Fruit fly (Drosophila melanogaster) whole organism, prepupa: ENCODE data around the gene Msp300.

ENCODE experiments used
- CG10631 ChIP-seq: fragments of 200-800 bp; sonication (Bioruptor generic); optimal IDR thresholded peaks from 2 replicates; lab custom pipeline; 2016; ENCODE audit warnings: missing biosample characterization, missing genetic modification characterization
- CG10669 ChIP-seq: fragments of 200-800 bp; sonication (Bioruptor generic); optimal IDR thresholded peaks from 3 replicates; lab custom pipeline; 2018; ENCODE audit warnings: missing biosample characterization, mild to moderate bottlenecking, missing genetic modification characterization, moderate library complexity
- CG11294 ChIP-seq: fragments of 200-800 bp; sonication (Bioruptor generic); IDR thresholded peaks from 2 replicates; pipeline ENCODE4 v1.3.6; 2022; ENCODE audit warnings: missing biosample characterization, missing genetic modification characterization
- CG11902 ChIP-seq: fragments of 200-800 bp; sonication (Bioruptor generic); optimal IDR thresholded peaks from 3 replicates; lab custom pipeline; 2016; ENCODE audit warnings: missing biosample characterization, missing genetic modification characterization
- CG15336 ChIP-seq: fragments of 200-800 bp; sonication (Bioruptor generic); IDR thresholded peaks from 2 replicates; pipeline ENCODE4 v1.3.6; 2022; ENCODE audit warnings: missing biosample characterization, missing genetic modification characterization
- CG1621 ChIP-seq: fragments of 200-800 bp; sonication (Bioruptor generic); optimal IDR thresholded peaks from 3 replicates; lab custom pipeline; 2018; ENCODE audit warnings: missing biosample characterization, mild to moderate bottlenecking, missing genetic modification characterization
- CG16779 ChIP-seq: fragments of 200-800 bp; sonication (Bioruptor generic); optimal IDR thresholded peaks from 3 replicates; lab custom pipeline; 2017; ENCODE audit warnings: missing biosample characterization, mild to moderate bottlenecking, missing genetic modification characterization
- CG3032 ChIP-seq: fragments of 200-800 bp; optimal IDR thresholded peaks from 2 replicates; lab custom pipeline; 2019; ENCODE audit warnings: missing biosample characterization, mild to moderate bottlenecking, missing genetic modification characterization, moderate library complexity
- CG31627 ChIP-seq: fragments of 200-800 bp; sonication (Bioruptor generic); optimal IDR thresholded peaks from 3 replicates; lab custom pipeline; 2016; ENCODE audit warnings: missing biosample characterization, missing genetic modification characterization
- CG32006 ChIP-seq: fragments of 200-800 bp; sonication (Bioruptor generic); optimal IDR thresholded peaks from 3 replicates; lab custom pipeline; 2017; ENCODE audit warnings: missing biosample characterization, mild to moderate bottlenecking, missing genetic modification characterization
- CG34406 ChIP-seq: fragments of 200-800 bp; sonication (Bioruptor generic); optimal IDR thresholded peaks from 3 replicates; lab custom pipeline; 2016; ENCODE audit warnings: missing biosample characterization, missing genetic modification characterization
- CG3919 ChIP-seq: fragments of 200-800 bp; sonication (Bioruptor generic); optimal IDR thresholded peaks from 3 replicates; lab custom pipeline; 2016; ENCODE audit warnings: missing biosample characterization, missing genetic modification characterization
- CG6163 ChIP-seq: fragments of 200-800 bp; sonication (Bioruptor generic); IDR thresholded peaks from 3 replicates; pipeline ENCODE4 v1.3.6; 2022; ENCODE audit warnings: missing biosample characterization, missing genetic modification characterization
- CG6792 ChIP-seq: fragments of 200-800 bp; sonication (Bioruptor generic); optimal IDR thresholded peaks from 3 replicates; lab custom pipeline; 2016; ENCODE audit warnings: missing biosample characterization, missing genetic modification characterization
- CG6808 ChIP-seq: fragments of 200-800 bp; sonication (Bioruptor generic); optimal IDR thresholded peaks from 3 replicates; lab custom pipeline; 2017; ENCODE audit warnings: missing biosample characterization, missing genetic modification characterization, mild to moderate bottlenecking, moderate library complexity, missing genetic modification reagents
- CG6854 ChIP-seq: fragments of 200-800 bp; sonication (Bioruptor generic); optimal IDR thresholded peaks from 2 replicates; lab custom pipeline; 2017; ENCODE audit warnings: missing biosample characterization, mild to moderate bottlenecking, missing genetic modification characterization
- CG7368 ChIP-seq: fragments of 200-800 bp; sonication (Bioruptor generic); optimal IDR thresholded peaks from 3 replicates; lab custom pipeline; 2016; ENCODE audit warnings: missing biosample characterization, missing genetic modification characterization
- CG8119 ChIP-seq: fragments of 200-800 bp; sonication (Bioruptor generic); IDR thresholded peaks from 3 replicates; pipeline ENCODE4 v1.3.6; 2022; ENCODE audit warnings: missing biosample characterization, missing genetic modification characterization
- CG8319 ChIP-seq: fragments of 200-800 bp; sonication (Bioruptor generic); optimal IDR thresholded peaks from 3 replicates; lab custom pipeline; 2016; ENCODE audit warnings: missing biosample characterization, missing genetic modification characterization
- Eip75B ChIP-seq: fragments of 200-800 bp; sonication (Bioruptor generic); optimal IDR thresholded peaks from 3 replicates; lab custom pipeline; 2016; ENCODE audit warnings: missing biosample characterization, missing genetic modification characterization
- Eip78C ChIP-seq: fragments of 200-800 bp; sonication (Bioruptor generic); peaks from one replicate; lab custom pipeline; 2016; ENCODE audit warnings: missing biosample characterization, missing genetic modification characterization
- Eip93F ChIP-seq: fragments of 200-800 bp; sonication (Bioruptor generic); optimal IDR thresholded peaks from 2 replicates; lab custom pipeline; 2016; ENCODE audit warnings: missing biosample characterization, mild to moderate bottlenecking, missing genetic modification characterization
- Ets21C ChIP-seq: fragments of 200-800 bp; sonication (Bioruptor generic); optimal IDR thresholded peaks from 3 replicates; lab custom pipeline; 2016; ENCODE audit warnings: missing biosample characterization, missing genetic modification characterization
- Ets96B ChIP-seq: fragments of 200-800 bp; optimal IDR thresholded peaks from 2 replicates; lab custom pipeline; 2019; ENCODE audit warnings: missing biosample characterization, mild to moderate bottlenecking, missing genetic modification characterization, moderate library complexity
- Gug ChIP-seq: fragments of 200-800 bp; sonication (Bioruptor generic); IDR thresholded peaks from 2 replicates; pipeline ENCODE4 v1.3.6; 2022; ENCODE audit warnings: missing biosample characterization, missing genetic modification characterization
- Hr38 ChIP-seq: sonication (Bioruptor generic); optimal IDR thresholded peaks from 2 replicates; lab custom pipeline; 2016; ENCODE audit warnings: missing biosample characterization, missing genetic modification characterization
- Hr39 ChIP-seq: fragments of 200-800 bp; sonication (Bioruptor generic); optimal IDR thresholded peaks from 2 replicates; lab custom pipeline; 2016; ENCODE audit warnings: missing biosample characterization, missing genetic modification characterization
- Hr4 ChIP-seq: fragments of 200-800 bp; sonication (Bioruptor generic); optimal IDR thresholded peaks from 3 replicates; lab custom pipeline; 2016; ENCODE audit warnings: missing biosample characterization, missing genetic modification characterization
- Lpt ChIP-seq: fragments of 200-800 bp; sonication (Bioruptor generic); optimal IDR thresholded peaks from 3 replicates; lab custom pipeline; 2016; ENCODE audit warnings: missing biosample characterization, missing genetic modification characterization
- Met ChIP-seq: fragments of 200-800 bp; sonication (Bioruptor generic); optimal IDR thresholded peaks from 3 replicates; lab custom pipeline; 2016; ENCODE audit warnings: missing biosample characterization, missing genetic modification characterization
- OdsH ChIP-seq: fragments of 200-800 bp; sonication (Bioruptor generic); optimal IDR thresholded peaks from 3 replicates; lab custom pipeline; 2016; ENCODE audit warnings: missing biosample characterization, missing genetic modification characterization
- Smox ChIP-seq: fragments of 200-800 bp; sonication (Bioruptor generic); optimal IDR thresholded peaks from 3 replicates; lab custom pipeline; 2016; ENCODE audit warnings: missing biosample characterization, missing genetic modification characterization
- Sox102F ChIP-seq: fragments of 200-800 bp; sonication (Bioruptor generic); optimal IDR thresholded peaks from 2 replicates; lab custom pipeline; 2016; ENCODE audit warnings: missing biosample characterization, mild to moderate bottlenecking, missing genetic modification characterization
- Sox14 ChIP-seq: fragments of 200-800 bp; sonication (Bioruptor generic); optimal IDR thresholded peaks from 3 replicates; lab custom pipeline; 2016; ENCODE audit warnings: missing biosample characterization, missing genetic modification characterization
- Sox15 ChIP-seq: fragments of 200-800 bp; sonication (Bioruptor generic); optimal IDR thresholded peaks from 3 replicates; lab custom pipeline; 2016; ENCODE audit warnings: missing biosample characterization, missing genetic modification characterization
- achi ChIP-seq: fragments of 200-800 bp; sonication (Bioruptor generic); optimal IDR thresholded peaks from 3 replicates; lab custom pipeline; 2016; ENCODE audit warnings: missing biosample characterization, missing genetic modification characterization
- acj6 ChIP-seq: fragments of 200-800 bp; sonication (Bioruptor generic); optimal IDR thresholded peaks from 3 replicates; lab custom pipeline; 2016; ENCODE audit warnings: missing biosample characterization, missing genetic modification characterization
- cyc ChIP-seq: fragments of 200-800 bp; sonication (Bioruptor generic); optimal IDR thresholded peaks from 3 replicates; lab custom pipeline; 2016; ENCODE audit warnings: missing biosample characterization, missing genetic modification characterization
- dac ChIP-seq: fragments of 200-800 bp; sonication (Bioruptor generic); optimal IDR thresholded peaks from 2 replicates; lab custom pipeline; 2017; ENCODE audit warnings: missing biosample characterization, mild to moderate bottlenecking, missing genetic modification characterization
- dsx ChIP-seq: fragments of 200-800 bp; optimal IDR thresholded peaks from 3 replicates; lab custom pipeline; 2019; ENCODE audit warnings: missing biosample characterization, mild to moderate bottlenecking, missing genetic modification characterization, moderate library complexity; ENCODE audit not compliant: poor library complexity, severe bottlenecking
- eg ChIP-seq: fragments of 200-800 bp; sonication (Bioruptor generic); IDR thresholded peaks from 3 replicates; pipeline ENCODE4 v1.3.6; 2022; ENCODE audit warnings: missing biosample characterization, missing genetic modification characterization
- esn ChIP-seq: fragments of 200-800 bp; sonication (Bioruptor generic); optimal IDR thresholded peaks from 2 replicates; lab custom pipeline; 2016; ENCODE audit warnings: missing biosample characterization, mild to moderate bottlenecking, missing genetic modification characterization, moderate library complexity
- fd59A ChIP-seq: fragments of 200-800 bp; sonication (Bioruptor generic); optimal IDR thresholded peaks from 2 replicates; lab custom pipeline; 2017; ENCODE audit warnings: missing biosample characterization, mild to moderate bottlenecking, missing genetic modification characterization, missing genetic modification reagents
- fd85E ChIP-seq: fragments of 200-800 bp; sonication (Bioruptor generic); optimal IDR thresholded peaks from 3 replicates; lab custom pipeline; 2016; ENCODE audit warnings: missing biosample characterization, missing genetic modification characterization
- fkh ChIP-seq: fragments of 200-800 bp; sonication (Bioruptor generic); optimal IDR thresholded peaks from 3 replicates; lab custom pipeline; 2017; ENCODE audit warnings: missing biosample characterization, mild to moderate bottlenecking, missing genetic modification characterization, moderate library complexity
- lz ChIP-seq: fragments of 200-800 bp; sonication (Bioruptor generic); optimal IDR thresholded peaks from 3 replicates; lab custom pipeline; 2016; ENCODE audit warnings: missing biosample characterization, missing genetic modification characterization
- salr ChIP-seq, 2 experiments: fragments of 200-800 bp; sonication (Bioruptor generic); optimal IDR thresholded peaks; 3 replicates each; lab custom pipeline; 2016 to 2018; ENCODE audit warnings: missing biosample characterization in 2 of 2, missing genetic modification characterization in 2 of 2, mild to moderate bottlenecking in 1 of 2
- spab ChIP-seq: fragments of 200-800 bp; sonication (Bioruptor generic); optimal IDR thresholded peaks from 2 replicates; lab custom pipeline; 2017; ENCODE audit warnings: missing biosample characterization, mild to moderate bottlenecking, missing genetic modification characterization, missing genetic modification reagents
- ss ChIP-seq, 2 experiments: fragments of 200-800 bp; sonication (Bioruptor generic); optimal IDR thresholded peaks; 2 replicates in 1 of 2; 3 replicates in 1 of 2; lab custom pipeline; 2017 to 2018; ENCODE audit warnings: mild to moderate bottlenecking in 2 of 2, missing biosample characterization in 2 of 2, missing genetic modification characterization in 2 of 2, moderate library complexity in 1 of 2
- svp ChIP-seq: fragments of 200-800 bp; sonication (Bioruptor generic); peaks from one replicate; lab custom pipeline; 2016; ENCODE audit warnings: missing biosample characterization, missing genetic modification characterization
- vri ChIP-seq: fragments of 200-800 bp; sonication (Bioruptor generic); optimal IDR thresholded peaks from 3 replicates; lab custom pipeline; 2016; ENCODE audit warnings: missing biosample characterization, mild to moderate bottlenecking, missing genetic modification characterization

The Msp300 gene

DNA sequence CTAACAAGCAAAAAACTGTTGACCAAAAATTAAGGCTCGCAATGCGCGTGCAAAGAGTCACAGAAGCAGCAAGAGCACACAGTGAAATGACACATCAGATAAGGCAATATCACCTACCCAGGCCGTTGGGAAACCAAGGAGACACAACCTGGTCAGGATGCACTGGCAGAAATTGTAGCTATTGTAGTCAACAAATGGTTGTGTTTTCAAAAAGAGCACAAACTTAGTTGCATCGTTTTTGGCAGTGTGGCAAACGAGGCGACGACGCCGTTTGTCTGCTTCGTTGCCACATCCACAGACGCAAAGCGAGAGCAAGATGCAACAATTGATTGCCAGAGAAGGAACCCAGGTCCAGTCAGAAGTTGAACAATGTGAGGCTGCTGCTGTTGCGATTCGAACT is 149.1 kb downstream of the Msp300 start (continued):
- TF ChIP-seq CG8319 (GFP tag; lab: Kevin White, UChicago) (no peak), CG3032 (peak; percentile 55), CG3919 (GFP tag; lab: Kevin White, UChicago) (peak; percentile 76), dac (GFP tag; lab: Kevin White, UChicago) (no peak), CG11902 (peak; percentile 25), Eip75B (GFP tag; lab: Kevin White, UChicago) (peak; percentile 61), eg (peak; percentile 64; the same call in 2 of the 3 replicates), ss (GFP tag; optimal IDR thresholded peaks at IDR 0.05; lab: Kevin White, UChicago) (peak; percentile 46 to 61), Smox (peak; percentile 73), spab (peak; percentile 22), lz (peak; percentile 70), Sox102F (GFP tag; lab: Kevin White, UChicago) (peak; percentile 84), Hr4 (GFP tag; lab: Kevin White, UChicago) (peak; percentile 34), CG10631 (GFP tag; lab: Kevin White, UChicago) (peak; percentile 58), svp (GFP tag; lab: Kevin White, UChicago) (peak; percentile 90), Eip93F (GFP tag; lab: Kevin White, UChicago) (no peak), cyc (GFP tag; lab: Kevin White, UChicago) (peak; percentile 69), CG34406 (peak; percentile 36), achi (peak; percentile 58), Met (peak; percentile 78), CG7368 (GFP tag; lab: Kevin White, UChicago) (peak; percentile 67), acj6 (GFP tag; lab: Kevin White, UChicago) (peak; percentile 57), Gug (no peak), fkh (no peak), Lpt (GFP tag; lab: Kevin White, UChicago) (peak; percentile 50), Hr38 (GFP tag; lab: Kevin White, UChicago) (no peak), CG6792 (GFP tag; lab: Kevin White, UChicago) (peak; percentile 69), CG1621 (tag; lab: Kevin White, UChicago) (peak; percentile 32), OdsH (GFP tag; lab: Kevin White, UChicago) (peak; percentile 53), CG11294 (no peak), CG32006 (GFP tag; lab: Kevin White, UChicago) (peak; percentile 42), fd59A (GFP tag; lab: Kevin White, UChicago) (peak; percentile 33), CG10669 (GFP tag; lab: Kevin White, UChicago) (peak; percentile 42), CG31627 (GFP tag; lab: Kevin White, UChicago) (peak; percentile 67), Ets21C (GFP tag; lab: Kevin White, UChicago) (peak; percentile 10), CG6808 (GFP tag; lab: Kevin White, UChicago) (peak; percentile 52), Sox14 (GFP tag; lab: Kevin White, UChicago) (peak; percentile 61), CG15336 (GFP tag; lab: Robert Waterston, UW) (no peak), fd85E (GFP tag; lab: Kevin White, UChicago) (no peak), dsx (peak; percentile 61), salr (GFP tag; optimal IDR thresholded peaks at IDR 0.05; lab: Kevin White, UChicago) (peak in 1 of 2 experiments; percentile 12), Sox15 (GFP tag; lab: Kevin White, UChicago) (no peak)

- no peak for TF ChIP-seq dsx
- TF ChIP-seq Ets96B (tag; lab: Kevin White, UChicago) = no peak
- no peak for TF ChIP-seq CG6854
- peak; percentile 49 for TF ChIP-seq vri (GFP tag; lab: Kevin White, UChicago)
- peak; percentile 54 for TF ChIP-seq Sox102F (GFP tag; lab: Kevin White, UChicago)
- TF ChIP-seq CG11294 = no peak
- TF ChIP-seq Hr4 (GFP tag; lab: Kevin White, UChicago) = no peak
- peak; percentile 28 for TF ChIP-seq esn (GFP tag; lab: Kevin White, UChicago)
- no peak for TF ChIP-seq CG16779
- peak; percentile 10 for TF ChIP-seq CG31627 (GFP tag; lab: Kevin White, UChicago)
- peak; percentile 15 for TF ChIP-seq CG7368 (GFP tag; lab: Kevin White, UChicago)
- TF ChIP-seq CG15336 (GFP tag; lab: Robert Waterston, UW) = no peak
- peak; percentile 39 for TF ChIP-seq Hr39
- TF ChIP-seq CG6163 = no peak
- peak; percentile 63 for TF ChIP-seq Eip78C (GFP tag; lab: Kevin White, UChicago)
- peak; percentile 2 for TF ChIP-seq OdsH (GFP tag; lab: Kevin White, UChicago)
- no peak for TF ChIP-seq salr (GFP tag; optimal IDR thresholded peaks at IDR 0.05; lab: Kevin White, UChicago)
- no peak for TF ChIP-seq CG8119 (GFP tag; lab: Robert Waterston, UW)
- TF ChIP-seq ss (GFP tag; optimal IDR thresholded peaks at IDR 0.05; lab: Kevin White, UChicago) = no peak
- TF ChIP-seq Met = peak; percentile 12
- no peak for TF ChIP-seq dac (GFP tag; lab: Kevin White, UChicago)
- peak; percentile 9 for TF ChIP-seq Smox
- peak; percentile 67 for TF ChIP-seq svp (GFP tag; lab: Kevin White, UChicago)
- peak; percentile 8 for TF ChIP-seq Sox14 (GFP tag; lab: Kevin White, UChicago)
These were observed 150.5 kb downstream of the Msp300 start for dm6 chr2L:5251150-5251549.
